Fruit fly (Drosophila melanogaster): ENCODE data around the gene Wdr37.

dm6 chr3R:18397834-18398378 lies 4.6 kb downstream of the Wdr37 start:
- TF ChIP-seq CG6276 (GFP tag; optimal IDR thresholded peaks at IDR 0.05) = no peak
- TF ChIP-seq Eip93F (GFP tag; optimal IDR thresholded peaks at IDR 0.05) = no peak

Measured in whole organism, prepupa.